Worm (Caenorhabditis elegans): ENCODE results near the gene fln-2.
A peak's percentile ranks its signal among the peaks of the same experiment; 100 is the strongest.

Gene fln-2

ce11 chrX:9465722-9466132 lies 68.2 kb downstream of the fln-2 start (continued):
- no peak for TF ChIP-seq nfya-2 (GFP tag; IDR thresholded peaks at IDR 0.05)
- peak; percentile 91 for TF ChIP-seq pha-4 (tag; optimal IDR thresholded peaks at IDR 0.05)
- TF ChIP-seq bed-1 (GFP tag; IDR thresholded peaks at IDR 0.05): no peak
- no peak for TF ChIP-seq hlh-26 (GFP tag; conservative IDR thresholded peaks at IDR 0.05)
- TF ChIP-seq B0261.1 (tag; optimal IDR thresholded peaks at IDR 0.05): peak; percentile 63
- TF ChIP-seq attf-5 (GFP tag; optimal IDR thresholded peaks at IDR 0.05): peak; percentile 70
- no peak for TF ChIP-seq F57C9.4 (tag; optimal IDR thresholded peaks at IDR 0.05)
- TF ChIP-seq F23B12.7 (tag; optimal IDR thresholded peaks at IDR 0.05; ENCODE audit: insufficient read depth): peak; percentile 96
- TF ChIP-seq unc-62 (GFP tag; optimal IDR thresholded peaks at IDR 0.05): peak; percentile 80
- TF ChIP-seq let-526 (GFP tag; IDR thresholded peaks at IDR 0.05): peak; percentile 79; the same call in 1 of the 2 replicates
- TF ChIP-seq aptf-3 (GFP tag; IDR thresholded peaks at IDR 0.05): no peak
- TF ChIP-seq K12H6.12 (tag; optimal IDR thresholded peaks at IDR 0.05): peak; percentile 97
- TF ChIP-seq hsf-1 (GFP tag; IDR thresholded peaks at IDR 0.05): no peak
- peak; percentile 99 for TF ChIP-seq ztf-26 (tag; optimal IDR thresholded peaks at IDR 0.05)
- peak; percentile 87 for TF ChIP-seq mcd-1 (GFP tag; IDR thresholded peaks at IDR 0.05)
- no peak for TF ChIP-seq fkh-3 (tag; optimal IDR thresholded peaks at IDR 0.05)
- TF ChIP-seq tbp1 (GFP tag; optimal IDR thresholded peaks at IDR 0.05): peak; percentile 81
- TF ChIP-seq lsl-1 (GFP tag; optimal IDR thresholded peaks at IDR 0.05): peak; percentile 4
- TF ChIP-seq unc-130 (GFP tag; optimal IDR thresholded peaks at IDR 0.05): peak; percentile 60
- TF ChIP-seq hrde-1 (tag; optimal IDR thresholded peaks at IDR 0.05; ENCODE audit: borderline replicate concordance): peak; percentile 30
- no peak for TF ChIP-seq madf-6 (GFP tag; IDR thresholded peaks at IDR 0.05)
- TF ChIP-seq repo-1 (tag; optimal IDR thresholded peaks at IDR 0.05): peak; percentile 100
- TF ChIP-seq rec-8 (tag; optimal IDR thresholded peaks at IDR 0.05): peak in 1 of 2 experiments; percentile 72
- TF ChIP-seq mes-4 (tag; optimal IDR thresholded peaks at IDR 0.05): no peak
- peak; percentile 97; the same call in 1 of the 2 replicates for TF ChIP-seq cebp-2 (GFP tag; IDR thresholded peaks at IDR 0.05)
- TF ChIP-seq rcor-1 (GFP tag; IDR thresholded peaks at IDR 0.05): peak; percentile 98
- TF ChIP-seq egl-18 (GFP tag; IDR thresholded peaks at IDR 0.05): peak; percentile 94
- peak; percentile 61 for TF ChIP-seq die-1 (tag; optimal IDR thresholded peaks at IDR 0.05)
- TF ChIP-seq tlf-1 (GFP tag; optimal IDR thresholded peaks at IDR 0.05): peak; percentile 99
- TF ChIP-seq tbx-9 (tag; optimal IDR thresholded peaks at IDR 0.05; ENCODE audit: borderline replicate concordance): no peak
- peak; percentile 96 for TF ChIP-seq hmg-20 (GFP tag; IDR thresholded peaks at IDR 0.05)
- TF ChIP-seq Y56A3A.18 (GFP tag; IDR thresholded peaks at IDR 0.05): peak; percentile 98
- TF ChIP-seq madf-3 (GFP tag; IDR thresholded peaks at IDR 0.05): peak; percentile 88
- peak; percentile 99 for TF ChIP-seq somi-1 (GFP tag; optimal IDR thresholded peaks at IDR 0.05)
- peak; percentile 93 for TF ChIP-seq dpff-1 (tag; optimal IDR thresholded peaks at IDR 0.05)
- TF ChIP-seq ceh-40 (GFP tag; IDR thresholded peaks at IDR 0.05): no peak; the same call in 1 of the 2 replicates
- TF ChIP-seq F57A8.1 (GFP tag; optimal IDR thresholded peaks at IDR 0.05): peak; percentile 93
- peak; percentile 89 for TF ChIP-seq lir-1 (GFP tag; conservative IDR thresholded peaks at IDR 0.05)
- TF ChIP-seq cebp-1 (GFP tag; IDR thresholded peaks at IDR 0.05): peak; percentile 82
- TF ChIP-seq cebp-1 (tag; optimal IDR thresholded peaks at IDR 0.05): peak; percentile 97
- TF ChIP-seq K11D2.4 (GFP tag; IDR thresholded peaks at IDR 0.05): peak; percentile 99
- no peak for TF ChIP-seq nfya-1 (tag; optimal IDR thresholded peaks at IDR 0.05; ENCODE audit: borderline replicate concordance, insufficient read depth)
- TF ChIP-seq lag-1 (GFP tag; IDR thresholded peaks at IDR 0.05): 0 out of 2 replicates have a peak, but pooled peaks have one; percentile 23
- TF ChIP-seq hmg-1.2 (GFP tag; IDR thresholded peaks at IDR 0.05): peak; percentile 86
- TF ChIP-seq mel-28 (tag; optimal IDR thresholded peaks at IDR 0.05; ENCODE audit: borderline replicate concordance): no peak
- TF ChIP-seq ztf-25 (GFP tag; IDR thresholded peaks at IDR 0.05): no peak
- peak; percentile 36; the same call in 1 of the 2 replicates for TF ChIP-seq Y67H2A.10 (GFP tag; conservative IDR thresholded peaks at IDR 0.05)
- TF ChIP-seq F52B5.7 (tag; optimal IDR thresholded peaks at IDR 0.05): peak; percentile 89

All from whole organism, young adult.